Worm (Caenorhabditis elegans) whole organism, early embryonic: ENCODE data around the gene C47E8.9.

Experiments
- aly-1 ChIP-seq: sonication (generic microtip); optimal IDR thresholded peaks from 2 replicates; lab custom pipeline; 2016; ENCODE audit warnings: missing genetic modification characterization, missing compliant biosample characterization
- ama-1 ChIP-seq: fragments of 150-350 bp; optimal IDR thresholded peaks from 2 replicates; lab custom pipeline; 2014
- ceh-13 ChIP-seq: fragments of 200-800 bp; sonication (Bioruptor generic); optimal IDR thresholded peaks from 2 replicates; lab custom pipeline; 2018; ENCODE audit warnings: mild to moderate bottlenecking, missing genetic modification characterization, missing compliant biosample characterization
- ceh-36 ChIP-seq: sonication (generic microtip); optimal IDR thresholded peaks from 2 replicates; lab custom pipeline; 2016; ENCODE audit warnings: missing genetic modification characterization, inconsistent platforms, missing compliant biosample characterization
- hmg-4 ChIP-seq: fragments of 200-800 bp; sonication (Bioruptor generic); optimal IDR thresholded peaks from 2 replicates; lab custom pipeline; 2018; ENCODE audit warnings: mild to moderate bottlenecking, missing genetic modification characterization, missing compliant biosample characterization
- scrt-1 ChIP-seq: fragments of 200-800 bp; sonication (Bioruptor generic); IDR thresholded peaks from 2 replicates; pipeline ENCODE4 v1.3.6; 2022; ENCODE audit warnings: missing genetic modification characterization, missing compliant biosample characterization
- tbx-37 ChIP-seq: fragments of 200-800 bp; sonication (Bioruptor generic); conservative IDR thresholded peaks from 2 replicates; pipeline ENCODE4 v1.3.6; 2022; ENCODE audit warnings: missing genetic modification reagents, missing genetic modification characterization, missing compliant biosample characterization

ce11 chrV:14617711-14618110 lies 45.4 kb upstream of the C47E8.9 start:
- TF ChIP-seq ceh-36: no peak
- no peak for TF ChIP-seq hmg-4 (GFP tag; lab: Kevin White, UChicago)
- TF ChIP-seq ama-1 (lab: Kevin White, UChicago): no peak
- no peak for TF ChIP-seq ceh-13 (GFP tag; lab: Kevin White, UChicago)
- TF ChIP-seq scrt-1 (GFP tag; lab: Robert Waterston, UW): no peak
- no peak for TF ChIP-seq aly-1 (tag; lab: Kevin White, UChicago)
- no peak for TF ChIP-seq tbx-37
